Fruit fly (Drosophila melanogaster) whole organism, embryonic: ENCODE measurements around the gene CG5079.

Source experiments
- Adf1 ChIP-seq: fragments of 200-800 bp; sonication (Bioruptor generic); IDR thresholded peaks from 2 replicates; pipeline ENCODE4 v1.3.6; 2022; ENCODE audit warnings: missing biosample characterization, missing genetic modification characterization
- CG12155 ChIP-seq: fragments of 200-800 bp; sonication (Bioruptor generic); optimal IDR thresholded peaks from 3 replicates; lab custom pipeline; 2016; ENCODE audit warnings: missing biosample characterization, missing genetic modification characterization
- CG13123 ChIP-seq: fragments of 200-800 bp; sonication (Bioruptor generic); optimal IDR thresholded peaks from 2 replicates; lab custom pipeline; 2016; ENCODE audit warnings: missing biosample characterization, missing genetic modification characterization
- CG13624 ChIP-seq: fragments of 200-800 bp; sonication (Bioruptor generic); optimal IDR thresholded peaks from 2 replicates; lab custom pipeline; 2016; ENCODE audit warnings: missing biosample characterization, missing genetic modification characterization
- CG13775 ChIP-seq: fragments of 200-800 bp; sonication (Bioruptor generic); optimal IDR thresholded peaks from 3 replicates; lab custom pipeline; 2017; ENCODE audit warnings: missing biosample characterization, mild to moderate bottlenecking, missing genetic modification characterization
- CG16813 ChIP-seq: fragments of 200-800 bp; sonication (Bioruptor generic); IDR thresholded peaks from 3 replicates; pipeline ENCODE4 v1.3.6; 2022; ENCODE audit warnings: missing biosample characterization, missing genetic modification characterization; ENCODE audit not compliant: partially characterized antibody
- CG16863 ChIP-seq: fragments of 200-800 bp; sonication (Bioruptor generic); optimal IDR thresholded peaks from 3 replicates; lab custom pipeline; 2016; ENCODE audit warnings: missing biosample characterization, missing genetic modification characterization
- CG2116 ChIP-seq: fragments of 200-800 bp; sonication (Bioruptor generic); optimal IDR thresholded peaks from 3 replicates; lab custom pipeline; 2018; ENCODE audit warnings: missing biosample characterization, mild to moderate bottlenecking, missing genetic modification characterization
- CG2712 ChIP-seq: fragments of 200-800 bp; optimal IDR thresholded peaks from 3 replicates; lab custom pipeline; 2019; ENCODE audit warnings: missing biosample characterization, mild to moderate bottlenecking, missing genetic modification characterization, moderate library complexity
- CG2889 ChIP-seq: fragments of 200-800 bp; sonication (Bioruptor generic); IDR thresholded peaks from 3 replicates; pipeline ENCODE4 v1.3.6; 2022; ENCODE audit warnings: missing biosample characterization, missing genetic modification characterization
- CG4404 ChIP-seq: fragments of 200-800 bp; sonication (Bioruptor generic); IDR thresholded peaks from 2 replicates; pipeline ENCODE4 v1.3.6; 2022; ENCODE audit warnings: missing biosample characterization, missing genetic modification characterization
- CG6272 ChIP-seq: fragments of 200-800 bp; sonication (Bioruptor generic); IDR thresholded peaks from 2 replicates; pipeline ENCODE4 v1.3.6; 2022; ENCODE audit warnings: missing biosample characterization, missing genetic modification characterization
- CG6683 ChIP-seq: fragments of 200-800 bp; sonication (Bioruptor generic); optimal IDR thresholded peaks from 2 replicates; lab custom pipeline; 2017; ENCODE audit warnings: missing biosample characterization, mild to moderate bottlenecking, missing genetic modification characterization, missing genetic modification reagents
- CG7786 ChIP-seq: fragments of 200-800 bp; sonication (Bioruptor generic); optimal IDR thresholded peaks from 2 replicates; lab custom pipeline; 2016; ENCODE audit warnings: missing biosample characterization, missing genetic modification characterization
- CG8290 ChIP-seq, 3 experiments: fragments of 200-800 bp; sonication (Bioruptor generic); optimal IDR thresholded peaks; 2 replicates each; lab custom pipeline; 2016 to 2019; ENCODE audit warnings: missing biosample characterization in 3 of 3, missing genetic modification characterization in 3 of 3, mild to moderate bottlenecking in 2 of 3, moderate library complexity in 1 of 3
- CG8765 ChIP-seq: fragments of 200-800 bp; sonication (Bioruptor generic); IDR thresholded peaks from 2 replicates; pipeline ENCODE4 v1.3.6; 2022; ENCODE audit warnings: missing biosample characterization, missing genetic modification characterization
- CTCF ChIP-seq: fragments of 200-800 bp; sonication (Bioruptor generic); optimal IDR thresholded peaks from 2 replicates; lab custom pipeline; 2017; ENCODE audit warnings: missing biosample characterization, mild to moderate bottlenecking, missing genetic modification characterization, moderate library complexity
- Deaf1 ChIP-seq: fragments of 200-800 bp; optimal IDR thresholded peaks from 3 replicates; lab custom pipeline; 2019; ENCODE audit warnings: missing biosample characterization, mild to moderate bottlenecking, missing genetic modification characterization, moderate library complexity
- HmgD ChIP-seq: fragments of 200-800 bp; sonication (Bioruptor generic); optimal IDR thresholded peaks from 3 replicates; lab custom pipeline; 2016; ENCODE audit warnings: missing biosample characterization, missing genetic modification characterization
- MTF-1 ChIP-seq: fragments of 200-800 bp; sonication (Bioruptor generic); optimal IDR thresholded peaks from 2 replicates; lab custom pipeline; 2018; ENCODE audit warnings: missing biosample characterization, mild to moderate bottlenecking, missing genetic modification characterization, borderline replicate concordance
- Mad ChIP-seq: fragments of 200-800 bp; sonication (Bioruptor generic); optimal IDR thresholded peaks from 2 replicates; lab custom pipeline; 2016; ENCODE audit warnings: missing biosample characterization, missing genetic modification characterization
- Meics ChIP-seq: fragments of 200-800 bp; sonication (Bioruptor generic); optimal IDR thresholded peaks from 2 replicates; lab custom pipeline; 2017; ENCODE audit warnings: missing biosample characterization, mild to moderate bottlenecking, missing genetic modification characterization
- NFAT ChIP-seq: fragments of 200-800 bp; sonication (Bioruptor generic); IDR thresholded peaks from 2 replicates; pipeline ENCODE4 v1.3.6; 2022; ENCODE audit warnings: missing biosample characterization, missing genetic modification characterization
- Oaz ChIP-seq: fragments of 200-800 bp; sonication (Bioruptor generic); IDR thresholded peaks from 2 replicates; pipeline ENCODE4 v1.3.6; 2022; ENCODE audit warnings: missing biosample characterization, missing genetic modification characterization
- Ptx1 ChIP-seq: fragments of 200-800 bp; sonication (Bioruptor generic); IDR thresholded peaks from 2 replicates; pipeline ENCODE4 v1.3.6; 2022; ENCODE audit warnings: missing biosample characterization, missing genetic modification characterization
- Rfx ChIP-seq: fragments of 200-800 bp; sonication (Bioruptor generic); IDR thresholded peaks from 2 replicates; pipeline ENCODE4 v1.3.6; 2022; ENCODE audit warnings: missing biosample characterization, missing genetic modification characterization
- Trl ChIP-seq, 3 experiments: fragments of >200 bp in 2 of 3; fragments of 200-800 bp in 1 of 3; sonication (Bioruptor generic) in 1 of 3; optimal IDR thresholded peaks; 2 replicates in 1 of 3; 3 replicates in 2 of 3; lab custom pipeline; 2016 to 2017; ENCODE audit warnings: missing biosample characterization in 1 of 3, missing genetic modification characterization in 1 of 3
- al ChIP-seq: fragments of 200-800 bp; sonication (Bioruptor generic); IDR thresholded peaks from 2 replicates; pipeline ENCODE4 v1.3.6; 2022; ENCODE audit warnings: missing biosample characterization, missing genetic modification characterization
- amos ChIP-seq: fragments of 200-800 bp; sonication (Bioruptor generic); IDR thresholded peaks from 2 replicates; pipeline ENCODE4 v1.3.6; 2022; ENCODE audit warnings: missing biosample characterization, missing genetic modification characterization; ENCODE audit not compliant: partially characterized antibody
- bab2 ChIP-seq: fragments of 200-800 bp; sonication (Bioruptor generic); optimal IDR thresholded peaks from 2 replicates; lab custom pipeline; 2016; ENCODE audit warnings: missing biosample characterization, missing genetic modification characterization
- bigmax ChIP-seq: fragments of 200-800 bp; sonication (Bioruptor generic); optimal IDR thresholded peaks from 2 replicates; lab custom pipeline; 2018; ENCODE audit warnings: missing biosample characterization, mild to moderate bottlenecking, missing genetic modification characterization
- dan ChIP-seq: fragments of 200-800 bp; sonication (Bioruptor generic); IDR thresholded peaks from 2 replicates; pipeline ENCODE4 v1.3.6; 2022; ENCODE audit warnings: missing biosample characterization, missing genetic modification characterization
- dpn ChIP-seq, 2 experiments: fragments of 200-800 bp; sonication (Bioruptor generic); optimal IDR thresholded peaks; 3 replicates each; lab custom pipeline; 2016; ENCODE audit warnings: missing biosample characterization in 2 of 2, missing genetic modification characterization in 2 of 2
- dysf ChIP-seq: fragments of 200-800 bp; sonication (Bioruptor generic); IDR thresholded peaks from 3 replicates; pipeline ENCODE4 v1.3.6; 2022; ENCODE audit warnings: missing biosample characterization, missing genetic modification characterization
- en ChIP-seq: fragments of 200-800 bp; sonication (Bioruptor generic); optimal IDR thresholded peaks from 2 replicates; lab custom pipeline; 2016; ENCODE audit warnings: missing biosample characterization, missing genetic modification characterization
- exex ChIP-seq: fragments of 200-800 bp; sonication (Bioruptor generic); optimal IDR thresholded peaks from 4 replicates; lab custom pipeline; 2018; ENCODE audit warnings: missing biosample characterization, mild to moderate bottlenecking, missing genetic modification characterization, moderate library complexity
- gcm2 ChIP-seq: fragments of 200-800 bp; sonication (Bioruptor generic); optimal IDR thresholded peaks from 2 replicates; lab custom pipeline; 2016; ENCODE audit warnings: missing biosample characterization, missing genetic modification characterization
- h ChIP-seq: fragments of >200 bp; optimal IDR thresholded peaks from 2 replicates; lab custom pipeline; 2017
- insv ChIP-seq, 2 experiments: fragments of 200-800 bp; sonication (Bioruptor generic); optimal IDR thresholded peaks; 3 replicates each; lab custom pipeline; 2016 to 2018; ENCODE audit warnings: missing biosample characterization in 2 of 2, missing genetic modification characterization in 2 of 2
- kay ChIP-seq: fragments of 200-800 bp; sonication (Bioruptor generic); optimal IDR thresholded peaks from 2 replicates; lab custom pipeline; 2016; ENCODE audit warnings: missing biosample characterization, missing genetic modification characterization
- klu ChIP-seq: fragments of 200-800 bp; sonication (Bioruptor generic); IDR thresholded peaks from 2 replicates; pipeline ENCODE4 v1.3.6; 2022; ENCODE audit warnings: missing biosample characterization, missing genetic modification characterization
- lbe ChIP-seq: fragments of 200-800 bp; sonication (Bioruptor generic); optimal IDR thresholded peaks from 2 replicates; lab custom pipeline; 2016; ENCODE audit warnings: missing biosample characterization, mild to moderate bottlenecking, missing genetic modification characterization
- mam ChIP-seq: fragments of 200-800 bp; sonication (Bioruptor generic); optimal IDR thresholded peaks from 3 replicates; lab custom pipeline; 2016; ENCODE audit warnings: missing biosample characterization, missing genetic modification characterization
- nerfin-1 ChIP-seq: fragments of 200-800 bp; sonication (Bioruptor generic); optimal IDR thresholded peaks from 3 replicates; lab custom pipeline; 2019; ENCODE audit warnings: missing biosample characterization, mild to moderate bottlenecking, missing genetic modification characterization, moderate library complexity
- sd ChIP-seq: fragments of 200-800 bp; sonication (Bioruptor generic); optimal IDR thresholded peaks from 3 replicates; lab custom pipeline; 2018; ENCODE audit warnings: missing biosample characterization, mild to moderate bottlenecking, missing genetic modification characterization, moderate library complexity
- seq ChIP-seq: fragments of 200-800 bp; sonication (Bioruptor generic); IDR thresholded peaks from 2 replicates; pipeline ENCODE4 v1.3.6; 2022; ENCODE audit warnings: missing biosample characterization, missing genetic modification characterization
- sim ChIP-seq: fragments of 200-800 bp; sonication (Bioruptor generic); IDR thresholded peaks from 2 replicates; pipeline ENCODE4 v1.3.6; 2022; ENCODE audit warnings: missing biosample characterization, missing genetic modification characterization
- ttk ChIP-seq: fragments of 200-800 bp; sonication (Bioruptor generic); IDR thresholded peaks from 2 replicates; pipeline ENCODE4 v2.1.2; 2022; ENCODE audit warnings: missing biosample characterization, missing genetic modification characterization
- vfl ChIP-seq: fragments of 200-800 bp; sonication (Bioruptor generic); optimal IDR thresholded peaks from 2 replicates; lab custom pipeline; 2016; ENCODE audit warnings: missing biosample characterization, missing genetic modification characterization
- zen ChIP-seq: fragments of 200-800 bp; sonication (Bioruptor generic); optimal IDR thresholded peaks from 3 replicates; lab custom pipeline; 2018; ENCODE audit warnings: missing biosample characterization, mild to moderate bottlenecking, missing genetic modification characterization, moderate library complexity
- zfh1 ChIP-seq: fragments of 200-800 bp; sonication (Bioruptor generic); IDR thresholded peaks from 3 replicates; pipeline ENCODE4 v1.3.6; 2022; ENCODE audit warnings: missing biosample characterization, missing genetic modification characterization

The CG5079 gene

DNA sequence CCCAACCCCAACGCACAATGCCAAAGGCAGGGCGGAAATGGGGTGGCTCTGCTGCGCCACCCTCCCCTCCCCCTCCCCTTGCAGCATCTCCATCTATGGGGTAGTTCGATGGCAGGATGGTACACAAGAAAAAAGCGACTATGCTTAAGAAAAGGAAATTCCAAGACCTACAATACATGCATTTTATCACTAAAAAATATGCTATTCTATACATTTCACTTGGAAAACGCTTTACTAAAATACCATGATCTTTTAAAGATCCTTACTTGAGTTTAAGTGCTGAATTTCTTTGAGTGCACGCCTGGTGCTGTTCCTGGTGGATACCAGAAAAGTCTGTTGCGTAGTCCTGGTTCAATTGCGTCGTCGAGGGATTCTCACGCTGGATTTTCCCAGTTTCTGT, 17.6 kb downstream of the CG5079 start (continued):
- TF ChIP-seq sim (GFP tag; lab: Robert Waterston, UW): peak; percentile 48; the same call in 1 of the 2 replicates
- no peak for TF ChIP-seq bigmax
- TF ChIP-seq Oaz: 0 out of 2 replicates have a peak, but pooled peaks have one; percentile 11
- TF ChIP-seq ttk (GFP tag; lab: Robert Waterston, UW): peak; percentile 76
- no peak for TF ChIP-seq dan (GFP tag; lab: Robert Waterston, UW)
- peak; percentile 44; the same call in 1 of the 2 replicates for TF ChIP-seq klu (GFP tag; lab: Robert Waterston, UW)
- peak; percentile 61 for TF ChIP-seq bab2 (GFP tag; lab: Kevin White, UChicago)
- peak; percentile 36 for TF ChIP-seq vfl
- TF ChIP-seq al (GFP tag; lab: Robert Waterston, UW): 0 out of 2 replicates have a peak, but pooled peaks have one; percentile 28
- TF ChIP-seq MTF-1 (GFP tag; lab: Kevin White, UChicago): no peak
- TF ChIP-seq Adf1 (GFP tag; lab: Robert Waterston, UW): peak; percentile 31; the same call in 1 of the 2 replicates
- no peak for TF ChIP-seq amos (GFP tag; lab: Robert Waterston, UW)
- no peak for TF ChIP-seq h (lab: Kevin White, UChicago)
- peak; percentile 11 for TF ChIP-seq CG12155
- TF ChIP-seq CG16863 (GFP tag; lab: Kevin White, UChicago): peak; percentile 70
- peak; percentile 75 for TF ChIP-seq mam (GFP tag; lab: Kevin White, UChicago)
- peak; percentile 10 for TF ChIP-seq CG13123
- TF ChIP-seq nerfin-1 (tag; lab: Kevin White, UChicago): peak; percentile 71
- peak; percentile 30 for TF ChIP-seq CG13775 (GFP tag; lab: Kevin White, UChicago)
- peak; percentile 72 for TF ChIP-seq zfh1 (GFP tag; lab: Robert Waterston, UW)
- peak; percentile 60 to 67 for TF ChIP-seq dpn (GFP tag; optimal IDR thresholded peaks at IDR 0.05; lab: Kevin White, UChicago)
- TF ChIP-seq CG6683 (GFP tag; lab: Kevin White, UChicago): no peak
- no peak for TF ChIP-seq CG16813 (GFP tag; lab: Robert Waterston, UW)
- peak; percentile 76 for TF ChIP-seq CG6272 (GFP tag; lab: Robert Waterston, UW)
- no peak for TF ChIP-seq kay (GFP tag; lab: Kevin White, UChicago)
- peak; percentile 70 for TF ChIP-seq CG7786
- no peak for TF ChIP-seq Trl (optimal IDR thresholded peaks at IDR 0.05; lab: Kevin White, UChicago)
- TF ChIP-seq Trl (GFP tag; optimal IDR thresholded peaks at IDR 0.05; lab: Kevin White, UChicago): peak; percentile 62
- TF ChIP-seq sd (tag; lab: Kevin White, UChicago): peak; percentile 46
- TF ChIP-seq CG8290 (GFP tag; optimal IDR thresholded peaks at IDR 0.05; lab: Kevin White, UChicago): no peak
- TF ChIP-seq CG8290 (tag; optimal IDR thresholded peaks at IDR 0.05; lab: Kevin White, UChicago): peak in 1 of 2 experiments; percentile 14
- TF ChIP-seq CG2712: peak; percentile 77
- TF ChIP-seq NFAT (GFP tag; lab: Robert Waterston, UW): no peak; the same call in 1 of the 2 replicates
- TF ChIP-seq en: peak; percentile 28
- TF ChIP-seq Rfx (GFP tag; lab: Robert Waterston, UW): peak; percentile 69
- peak; percentile 84 for TF ChIP-seq CG13624
- TF ChIP-seq lbe (GFP tag; lab: Kevin White, UChicago): no peak
- TF ChIP-seq Meics (GFP tag; lab: Kevin White, UChicago): peak; percentile 62
- TF ChIP-seq dysf (GFP tag; lab: Robert Waterston, UW): peak; percentile 81
- no peak for TF ChIP-seq Deaf1 (tag; lab: Kevin White, UChicago)
- peak; percentile 32 for TF ChIP-seq HmgD
- peak; percentile 19 for TF ChIP-seq gcm2 (GFP tag; lab: Kevin White, UChicago)
- TF ChIP-seq seq (GFP tag; lab: Robert Waterston, UW): peak; percentile 70
- no peak for TF ChIP-seq insv (GFP tag; optimal IDR thresholded peaks at IDR 0.05; lab: Kevin White, UChicago)
- TF ChIP-seq Mad (GFP tag; lab: Kevin White, UChicago): peak; percentile 25
- TF ChIP-seq CG2116 (GFP tag; lab: Kevin White, UChicago): no peak
- peak; percentile 50; the same call in 1 of the 2 replicates for TF ChIP-seq CG8765 (GFP tag; lab: Robert Waterston, UW)
- no peak for TF ChIP-seq exex (tag; lab: Kevin White, UChicago)
- no peak for TF ChIP-seq CTCF (GFP tag; lab: Kevin White, UChicago)
- peak; percentile 81 for TF ChIP-seq Ptx1
- peak; percentile 49; the same call in 1 of the 2 replicates for TF ChIP-seq CG4404 (GFP tag; lab: Robert Waterston, UW)
- TF ChIP-seq zen (tag; lab: Kevin White, UChicago): no peak
- peak; percentile 66 for TF ChIP-seq CG2889 (GFP tag; lab: Robert Waterston, UW)
